Fruit fly (Drosophila melanogaster): ENCODE results near the gene ics.
A peak's percentile ranks its signal among the peaks of the same experiment; 100 is the strongest.

ics gene

DNA sequence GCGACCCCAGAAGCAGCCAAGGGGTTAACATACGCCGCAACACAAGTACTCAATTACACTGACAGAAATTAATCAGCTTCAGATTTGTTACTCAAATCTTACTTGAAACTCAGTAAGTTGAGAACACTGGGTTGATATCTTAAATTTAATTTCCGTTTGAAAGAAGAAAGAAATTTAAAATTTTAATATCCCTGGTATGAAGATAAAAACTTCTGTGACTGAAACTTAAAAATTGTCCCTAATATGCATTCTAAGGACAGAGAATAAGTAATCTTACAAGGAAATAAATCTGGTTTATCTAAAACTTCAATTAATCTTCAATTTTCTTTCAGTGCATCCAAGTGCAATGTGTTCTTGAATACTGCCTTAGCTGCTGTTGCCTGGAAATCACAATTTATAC lies 28.7 kb downstream of the ics start (continued):
- TF ChIP-seq fd59A (GFP tag; optimal IDR thresholded peaks at IDR 0.05) (peak; percentile 59), Hr4 (GFP tag; optimal IDR thresholded peaks at IDR 0.05) (peak; percentile 73), fkh (GFP tag; optimal IDR thresholded peaks at IDR 0.05) (no peak), CG8319 (GFP tag; optimal IDR thresholded peaks at IDR 0.05) (peak; percentile 11), CG4318 (GFP tag; optimal IDR thresholded peaks at IDR 0.05) (peak; percentile 48), Blimp-1 (GFP tag; optimal IDR thresholded peaks at IDR 0.05) (no peak), pdm3 (GFP tag; optimal IDR thresholded peaks at IDR 0.05) (peak; percentile 69), Gug (GFP tag; IDR thresholded peaks at IDR 0.05) (no peak), Eip78C (GFP tag) (peak; percentile 93), CG7368 (GFP tag; optimal IDR thresholded peaks at IDR 0.05) (peak; percentile 9), CG15336 (GFP tag; IDR thresholded peaks at IDR 0.05) (peak; percentile 69), CG6854 (GFP tag; optimal IDR thresholded peaks at IDR 0.05) (no peak), CG10631 (GFP tag; optimal IDR thresholded peaks at IDR 0.05) (peak; percentile 69), CG16779 (tag; optimal IDR thresholded peaks at IDR 0.05) (peak; percentile 48), CG11762 (GFP tag; optimal IDR thresholded peaks at IDR 0.05; ENCODE audit: insufficient read depth) (peak; percentile 59), Smox (GFP tag; optimal IDR thresholded peaks at IDR 0.05) (peak; percentile 58), acj6 (GFP tag; optimal IDR thresholded peaks at IDR 0.05) (peak; percentile 72), Met (GFP tag; optimal IDR thresholded peaks at IDR 0.05) (peak; percentile 68), CG3032 (tag; optimal IDR thresholded peaks at IDR 0.05) (peak; percentile 78), fd85E (GFP tag; optimal IDR thresholded peaks at IDR 0.05) (no peak), CG6792 (GFP tag; optimal IDR thresholded peaks at IDR 0.05) (peak; percentile 33), CG9139 (GFP tag; optimal IDR thresholded peaks at IDR 0.05) (peak; percentile 34), CG10669 (GFP tag; optimal IDR thresholded peaks at IDR 0.05) (peak; percentile 71), Lpt (GFP tag; optimal IDR thresholded peaks at IDR 0.05) (peak; percentile 60), dac (GFP tag; optimal IDR thresholded peaks at IDR 0.05) (no peak), OdsH (GFP tag; optimal IDR thresholded peaks at IDR 0.05) (peak; percentile 60), spab (GFP tag; optimal IDR thresholded peaks at IDR 0.05) (peak; percentile 65), svp (GFP tag) (peak; percentile 82), net (GFP tag; optimal IDR thresholded peaks at IDR 0.05) (peak; percentile 54)

DNA sequence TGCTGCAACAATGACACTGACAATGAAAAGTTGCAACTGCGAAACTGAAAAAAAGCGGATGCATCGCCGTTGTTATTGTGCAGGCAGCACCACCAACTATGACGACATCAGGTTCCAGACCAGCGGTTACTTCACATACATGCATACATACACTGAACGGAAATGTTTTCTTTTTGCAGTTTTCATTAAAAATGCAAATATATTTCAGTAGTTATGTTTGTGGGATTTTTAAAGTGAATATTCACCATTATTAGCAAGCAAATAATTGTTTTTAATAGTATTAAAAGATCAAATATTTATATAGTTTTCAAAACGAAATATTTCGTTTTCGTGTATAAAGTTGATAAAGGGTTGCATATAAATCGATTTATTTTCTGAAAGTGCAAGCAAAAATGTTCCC lies 30.5 kb downstream of the ics start:
- TF ChIP-seq Eip78C (GFP tag) = peak; percentile 57
- TF ChIP-seq fkh (GFP tag; optimal IDR thresholded peaks at IDR 0.05) = no peak
- TF ChIP-seq Blimp-1 (GFP tag; optimal IDR thresholded peaks at IDR 0.05) = no peak
- TF ChIP-seq Sox102F (GFP tag; optimal IDR thresholded peaks at IDR 0.05) = no peak
- peak; percentile 6 for TF ChIP-seq OdsH (GFP tag; optimal IDR thresholded peaks at IDR 0.05)
- TF ChIP-seq Smox (GFP tag; optimal IDR thresholded peaks at IDR 0.05) = no peak
- peak; percentile 8 for TF ChIP-seq pdm3 (GFP tag; optimal IDR thresholded peaks at IDR 0.05)
- TF ChIP-seq topi (GFP tag; optimal IDR thresholded peaks at IDR 0.05) = no peak
- no peak for TF ChIP-seq spab (GFP tag; optimal IDR thresholded peaks at IDR 0.05)
- no peak for TF ChIP-seq CG1621 (tag; optimal IDR thresholded peaks at IDR 0.05)
- peak; percentile 55 for TF ChIP-seq CG32006 (GFP tag; optimal IDR thresholded peaks at IDR 0.05)
- TF ChIP-seq svp (GFP tag) = no peak
- no peak for TF ChIP-seq CG4318 (GFP tag; optimal IDR thresholded peaks at IDR 0.05)
- no peak for TF ChIP-seq CG9139 (GFP tag; optimal IDR thresholded peaks at IDR 0.05)
- no peak for TF ChIP-seq CG3919 (GFP tag; optimal IDR thresholded peaks at IDR 0.05)
- TF ChIP-seq CG8119 (GFP tag; IDR thresholded peaks at IDR 0.05) = peak; percentile 28; the same call in 1 of the 3 replicates
- TF ChIP-seq esn (GFP tag; optimal IDR thresholded peaks at IDR 0.05) = no peak
- TF ChIP-seq CG34406 (GFP tag; optimal IDR thresholded peaks at IDR 0.05) = no peak
- TF ChIP-seq CG6792 (GFP tag; optimal IDR thresholded peaks at IDR 0.05) = no peak
- no peak for TF ChIP-seq CG6808 (GFP tag; optimal IDR thresholded peaks at IDR 0.05)
- peak; percentile 26 for TF ChIP-seq Ets96B (tag; optimal IDR thresholded peaks at IDR 0.05)
- no peak for TF ChIP-seq CG31627 (GFP tag; optimal IDR thresholded peaks at IDR 0.05)
- no peak for TF ChIP-seq ss (GFP tag; optimal IDR thresholded peaks at IDR 0.05)
- no peak for TF ChIP-seq CG11762 (GFP tag; optimal IDR thresholded peaks at IDR 0.05; ENCODE audit: insufficient read depth)
- TF ChIP-seq vri (GFP tag; optimal IDR thresholded peaks at IDR 0.05) = no peak
- no peak for TF ChIP-seq cyc (GFP tag; optimal IDR thresholded peaks at IDR 0.05)
- no peak for TF ChIP-seq Gug (GFP tag; IDR thresholded peaks at IDR 0.05)
- TF ChIP-seq dsx (GFP tag; optimal IDR thresholded peaks at IDR 0.05; ENCODE audit: poor library complexity, severe bottlenecking) = no peak
- TF ChIP-seq CG8319 (GFP tag; optimal IDR thresholded peaks at IDR 0.05) = no peak
- TF ChIP-seq Hr4 (GFP tag; optimal IDR thresholded peaks at IDR 0.05) = peak; percentile 1
- TF ChIP-seq salr (GFP tag; optimal IDR thresholded peaks at IDR 0.05) = peak in 1 of 2 experiments; percentile 30
- no peak for TF ChIP-seq CG8632 (GFP tag; optimal IDR thresholded peaks at IDR 0.05)
- no peak for TF ChIP-seq CG6276 (GFP tag; optimal IDR thresholded peaks at IDR 0.05)
- no peak for TF ChIP-seq dac (GFP tag; optimal IDR thresholded peaks at IDR 0.05)
- no peak for TF ChIP-seq Hr39 (GFP tag; optimal IDR thresholded peaks at IDR 0.05)
- TF ChIP-seq CG3032 (tag; optimal IDR thresholded peaks at IDR 0.05) = no peak
- TF ChIP-seq CG10669 (GFP tag; optimal IDR thresholded peaks at IDR 0.05) = no peak

Measured in whole organism, prepupa.